Fruit fly (Drosophila melanogaster): ENCODE measurements around the gene Dph3.

- TF ChIP-seq Met (GFP tag; optimal IDR thresholded peaks at IDR 0.05) (no peak), Sox15 (GFP tag; optimal IDR thresholded peaks at IDR 0.05) (no peak), CG10631 (GFP tag; optimal IDR thresholded peaks at IDR 0.05) (no peak), CG32006 (GFP tag; optimal IDR thresholded peaks at IDR 0.05) (no peak), Lpt (GFP tag; optimal IDR thresholded peaks at IDR 0.05) (no peak), Blimp-1 (GFP tag; optimal IDR thresholded peaks at IDR 0.05) (no peak), Hr39 (GFP tag; optimal IDR thresholded peaks at IDR 0.05) (no peak), pdm3 (GFP tag; optimal IDR thresholded peaks at IDR 0.05) (no peak), CG8319 (GFP tag; optimal IDR thresholded peaks at IDR 0.05) (no peak), CG11902 (GFP tag; optimal IDR thresholded peaks at IDR 0.05) (no peak)
Observed at dm6 chr3R:11281887-11282286, 50.2 kb downstream of the Dph3 start.

Measured in whole organism, prepupa.